Fruit fly (Drosophila melanogaster) whole organism: ENCODE results near the gene CG43391.

ENCODE experiments used
- Dll ChIP-seq: fragments of >200 bp; optimal IDR thresholded peaks from 2 replicates; lab custom pipeline; 2017
- psq ChIP-seq: fragments of >200 bp; optimal IDR thresholded peaks from 2 replicates; lab custom pipeline; 2017

dm6 chr3L:11579919-11580318 is 900 bp downstream of the CG43391 start, which contains the start of gene CG43390:
- TF ChIP-seq psq (lab: Kevin White, UChicago): no peak
- no peak for TF ChIP-seq Dll (lab: Kevin White, UChicago)
